Fruit fly (Drosophila melanogaster) whole organism: ENCODE data around the gene Fancd2.

Experiments used
- CG8478 ChIP-seq: fragments of >200 bp; optimal IDR thresholded peaks from 2 replicates; lab custom pipeline; 2018; ENCODE audit warnings: inconsistent platforms
- pan ChIP-seq: fragments of >200 bp; optimal IDR thresholded peaks from 2 replicates; lab custom pipeline; 2017
- usp ChIP-seq: fragments of >200 bp; optimal IDR thresholded peaks from 2 replicates; lab custom pipeline; 2017; ENCODE audit warnings: missing biosample characterization, missing genetic modification characterization, mixed read lengths

DNA sequence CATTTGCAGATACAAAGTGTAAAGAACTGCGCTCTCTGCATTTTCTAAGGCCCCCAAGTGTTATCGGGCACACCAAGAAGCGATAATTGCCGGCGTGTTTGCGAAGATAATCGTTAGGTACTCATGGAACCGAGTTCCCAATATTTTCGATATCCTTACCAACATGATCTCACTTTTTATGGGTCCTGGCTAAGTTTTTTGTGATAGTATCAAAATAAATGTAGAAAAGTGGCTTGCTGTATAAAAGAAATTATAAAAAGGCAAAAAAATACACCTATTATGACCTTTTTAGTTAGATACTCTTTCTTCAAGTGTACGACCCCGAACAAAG, 49.9 kb downstream of the Fancd2 start:
- TF ChIP-seq usp (GFP tag; lab: Kevin White, UChicago): no peak
- no peak for TF ChIP-seq CG8478 (lab: Kevin White, UChicago)
- no peak for TF ChIP-seq pan (lab: Kevin White, UChicago)
